Fruit fly (Drosophila melanogaster) S2 (cell line): ENCODE measurements around the gene CG10993.

ENCODE experiments used
- CG8478 ChIP-seq: fragments of >200 bp; optimal IDR thresholded peaks from 2 replicates; lab custom pipeline; 2018
- CTCF ChIP-seq, 2 experiments: fragments of >200 bp; optimal IDR thresholded peaks; 2 replicates each; lab custom pipeline; 2018

CG10993 gene

DNA sequence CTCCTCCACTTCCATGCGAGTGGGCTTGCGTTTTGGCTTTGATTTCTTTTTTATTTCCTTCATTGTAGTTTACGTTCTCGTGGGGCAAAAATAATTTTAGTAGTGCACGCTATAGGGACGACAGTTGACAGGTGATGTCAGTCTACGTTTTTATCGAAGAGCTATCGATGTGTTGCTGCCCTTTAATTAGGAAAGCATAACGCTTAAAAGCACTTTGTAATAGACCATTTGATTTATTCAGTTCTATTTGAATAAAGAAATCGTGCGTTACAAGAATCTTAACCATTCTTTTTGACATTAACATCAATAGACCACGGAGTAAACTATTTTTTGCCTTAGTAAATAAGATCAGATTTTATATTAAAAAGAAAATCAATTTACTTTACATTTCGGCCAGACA, at the start of gene CG10993:
TSS of gene CG10993 (minus strand) at position 101 of the 400 bp plus-strand sequence.
- TF ChIP-seq CTCF (optimal IDR thresholded peaks at IDR 0.05; lab: Kevin White, UChicago) (no peak), CG8478 (lab: Kevin White, UChicago) (no peak)

- TF ChIP-seq CTCF (optimal IDR thresholded peaks at IDR 0.05; lab: Kevin White, UChicago) (no peak), CG8478 (lab: Kevin White, UChicago) (no peak)
Observed at dm6 chrX:13840075-13840474, 49.2 kb upstream of the CG10993 start.

DNA sequence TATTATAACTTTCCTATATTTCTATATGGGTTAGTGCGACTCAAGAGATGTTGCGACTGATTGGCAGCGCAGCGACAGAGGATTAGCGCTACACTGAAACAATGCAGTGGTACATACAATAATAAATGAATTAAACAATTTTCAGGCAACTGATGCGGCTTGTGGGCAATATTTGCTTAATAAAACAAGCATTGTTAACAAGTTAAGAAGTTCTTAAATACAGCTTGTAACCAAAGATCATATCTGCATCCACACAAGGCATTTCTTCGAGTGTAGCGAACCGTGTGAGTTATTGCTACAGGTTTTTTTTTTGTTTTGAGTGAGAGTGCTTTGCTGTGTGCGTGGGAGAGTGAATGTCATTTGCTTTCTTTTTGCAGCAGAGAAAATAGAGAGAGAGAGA, 48.0 kb upstream of the CG10993 start:
- TF ChIP-seq CTCF (optimal IDR thresholded peaks at IDR 0.05; lab: Kevin White, UChicago) (no peak), CG8478 (lab: Kevin White, UChicago) (no peak)

DNA sequence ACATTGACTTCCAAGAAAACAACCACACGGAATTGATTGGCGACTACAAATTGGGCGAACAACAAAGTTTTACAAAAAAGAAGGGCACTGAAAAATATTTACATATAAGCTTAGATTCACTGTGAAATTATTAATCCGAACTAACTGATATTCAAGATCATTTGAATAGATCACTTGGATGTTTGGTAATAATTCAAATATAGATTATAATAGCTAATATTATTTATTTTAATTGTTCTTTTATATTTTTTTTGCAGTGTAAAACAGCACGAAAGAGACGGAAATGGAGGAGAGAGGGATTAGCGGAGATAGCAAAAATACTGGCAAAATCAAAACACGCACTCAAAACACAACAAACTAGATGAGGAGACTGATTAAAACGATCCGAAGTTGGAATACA, 47.3 kb upstream of the CG10993 start:
- TF ChIP-seq CTCF (optimal IDR thresholded peaks at IDR 0.05; lab: Kevin White, UChicago), result no peak
- TF ChIP-seq CG8478 (lab: Kevin White, UChicago), result no peak

dm6 chrX:13830029-13830428, 39.1 kb upstream of the CG10993 start, which contains the start of gene jub:
Gene jub (minus strand): TSS chrX:13830317.
- TF ChIP-seq CG8478 (lab: Kevin White, UChicago) (no peak), CTCF (optimal IDR thresholded peaks at IDR 0.05; lab: Kevin White, UChicago) (no peak)

DNA sequence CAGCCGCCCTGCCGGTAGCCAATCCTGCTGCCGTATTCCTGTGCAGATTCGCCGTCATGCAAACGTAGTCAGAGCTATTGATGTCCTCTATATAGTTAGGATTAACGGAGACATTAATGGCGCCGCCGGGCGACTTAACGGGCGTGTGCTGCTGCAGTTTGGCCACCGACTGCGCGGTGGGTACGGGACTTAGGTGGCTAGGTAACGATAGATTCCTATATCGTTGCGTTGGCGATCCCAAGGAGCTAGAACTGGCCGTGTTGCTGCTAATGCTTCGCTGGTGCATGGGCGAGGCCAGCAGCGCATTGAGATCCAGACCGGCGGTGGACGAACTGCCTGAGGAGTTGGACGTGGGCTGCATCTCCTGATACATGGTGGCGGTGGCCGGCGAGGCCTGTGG, 38.0 kb upstream of the CG10993 start:
- TF ChIP-seq CG8478 (lab: Kevin White, UChicago), result no peak
- TF ChIP-seq CTCF (optimal IDR thresholded peaks at IDR 0.05; lab: Kevin White, UChicago), result no peak

DNA sequence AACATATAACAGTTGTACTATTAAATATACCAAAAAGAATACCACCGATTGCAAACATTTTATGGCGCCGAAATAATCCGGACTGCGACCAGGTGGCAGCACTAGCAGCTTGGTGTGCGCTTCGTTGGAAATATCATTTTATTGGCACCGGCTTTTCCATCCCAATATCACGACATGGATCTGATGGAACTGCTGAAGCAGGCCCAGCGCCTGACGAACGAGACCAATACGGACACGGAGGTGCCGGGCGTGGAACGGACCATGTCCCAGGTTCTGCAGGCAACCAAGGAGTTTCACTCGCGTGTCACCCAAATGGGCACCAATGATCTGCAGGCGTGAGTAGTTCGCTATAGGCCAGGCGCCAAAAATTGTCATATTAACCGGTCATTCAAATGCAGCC, 31.8 kb upstream of the CG10993 start, which contains the start of gene Nup93-1:
TSS of gene Nup93-1 (plus strand) at position 74 of the 400 bp plus-strand sequence.
- TF ChIP-seq CG8478 (lab: Kevin White, UChicago), result no peak
- TF ChIP-seq CTCF (optimal IDR thresholded peaks at IDR 0.05; lab: Kevin White, UChicago), result no peak

DNA sequence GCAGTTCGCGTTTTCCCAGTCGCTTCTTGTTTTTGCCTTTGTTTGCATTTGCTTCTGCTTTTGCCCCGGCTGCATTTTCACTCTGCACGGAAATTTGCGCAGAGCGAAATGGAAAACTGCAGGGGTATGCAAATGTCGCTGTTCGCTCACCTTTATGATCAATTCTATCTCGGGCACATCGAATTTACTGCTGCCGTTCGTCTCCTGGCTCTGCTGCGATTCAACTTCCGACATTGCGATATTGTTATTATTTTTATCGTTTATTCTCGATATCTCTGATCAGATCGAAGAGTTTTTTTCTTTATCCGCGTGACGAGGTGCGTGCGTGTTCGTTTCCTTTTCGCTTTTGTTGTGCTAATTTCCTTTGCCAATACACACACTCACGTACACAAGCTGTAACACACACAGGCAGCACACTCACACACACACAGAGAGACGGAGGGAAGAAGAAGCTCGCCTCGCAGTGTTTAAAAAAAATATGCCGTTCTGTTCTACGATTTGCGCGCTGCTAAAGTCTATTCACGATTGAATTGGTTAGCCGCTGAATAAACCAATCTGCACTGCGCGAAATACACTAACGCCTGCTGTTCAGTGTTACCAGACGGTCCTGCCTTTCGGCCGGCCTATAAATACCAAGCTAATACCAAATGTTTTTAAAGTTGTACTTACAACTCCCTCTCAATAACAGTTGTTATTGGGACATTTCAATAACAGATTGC, 31.0 kb upstream of the CG10993 start, which contains the start of gene Clic:
TSS of gene Clic (minus strand) at position 533 of the 719 bp plus-strand sequence.
- TF ChIP-seq CTCF (optimal IDR thresholded peaks at IDR 0.05; lab: Kevin White, UChicago) (no peak), CG8478 (lab: Kevin White, UChicago) (no peak)

DNA sequence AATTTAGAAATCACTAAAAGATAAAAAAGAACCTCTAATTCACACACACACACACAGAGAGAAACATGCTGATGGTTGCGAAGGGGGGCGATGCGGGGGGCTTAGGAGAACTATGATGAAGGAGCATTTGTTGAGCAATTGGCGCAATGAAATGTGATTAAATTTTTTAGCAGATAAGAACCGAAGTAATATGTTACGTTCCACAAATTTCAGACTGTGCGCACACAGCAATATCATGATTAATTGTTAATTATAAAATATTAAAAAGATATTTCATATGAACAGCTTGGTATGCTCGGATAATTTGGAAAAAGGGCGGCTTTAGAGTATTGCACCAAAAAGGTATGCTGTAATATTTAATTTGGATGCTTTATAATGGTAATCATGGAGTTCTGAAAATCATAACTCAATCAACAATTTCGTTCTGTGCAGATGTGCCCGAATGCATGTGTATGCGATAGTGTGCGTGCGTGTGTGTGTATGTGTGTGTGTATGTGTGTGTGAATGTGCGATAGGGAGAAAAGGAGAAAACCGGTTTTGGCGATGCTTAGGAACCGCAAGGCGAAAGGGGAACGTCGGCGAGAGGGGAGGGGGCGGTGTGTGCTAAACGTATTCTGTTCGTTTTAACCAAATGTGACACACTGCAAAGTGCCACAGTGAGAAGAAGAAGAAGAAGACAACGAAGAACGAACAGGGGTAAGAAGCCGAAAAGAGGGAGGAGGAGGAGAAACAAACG, 30.3 kb upstream of the CG10993 start:
- TF ChIP-seq CTCF (optimal IDR thresholded peaks at IDR 0.05; lab: Kevin White, UChicago) (no peak), CG8478 (lab: Kevin White, UChicago) (no peak)

- TF ChIP-seq CG8478 (lab: Kevin White, UChicago), result no peak
- TF ChIP-seq CTCF (optimal IDR thresholded peaks at IDR 0.05; lab: Kevin White, UChicago), result no peak
Observed at dm6 chrX:13820310-13821038, 29.6 kb upstream of the CG10993 start.

DNA sequence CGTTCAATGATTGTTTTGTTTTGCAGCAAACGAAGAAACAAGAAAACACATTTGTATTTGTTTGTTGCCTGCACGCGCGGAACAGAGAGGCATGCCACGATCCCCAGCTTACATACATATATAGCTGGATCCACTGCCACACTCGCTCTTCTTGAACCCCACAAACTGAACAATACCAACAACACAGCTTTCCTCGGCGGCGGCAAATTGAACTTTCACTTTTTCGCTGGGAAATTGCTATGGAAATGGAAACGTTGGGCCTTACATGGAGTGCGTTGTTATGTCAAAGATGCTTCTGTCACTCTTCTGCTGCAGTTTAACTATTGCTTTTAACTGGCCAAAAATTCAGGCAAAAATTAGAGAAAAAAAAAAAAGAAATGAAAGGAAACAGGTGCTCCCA, 28.8 kb upstream of the CG10993 start:
- TF ChIP-seq CTCF (optimal IDR thresholded peaks at IDR 0.05; lab: Kevin White, UChicago) (no peak), CG8478 (lab: Kevin White, UChicago) (no peak)

dm6 chrX:13818841-13819240, 27.9 kb upstream of the CG10993 start:
- TF ChIP-seq CTCF (optimal IDR thresholded peaks at IDR 0.05; lab: Kevin White, UChicago) (no peak), CG8478 (lab: Kevin White, UChicago) (no peak)

dm6 chrX:13818172-13818472, 27.2 kb upstream of the CG10993 start:
- no peak for TF ChIP-seq CTCF (optimal IDR thresholded peaks at IDR 0.05; lab: Kevin White, UChicago)
- no peak for TF ChIP-seq CG8478 (lab: Kevin White, UChicago)

- TF ChIP-seq CTCF (optimal IDR thresholded peaks at IDR 0.05; lab: Kevin White, UChicago), result no peak
- no peak for TF ChIP-seq CG8478 (lab: Kevin White, UChicago)
Observed at dm6 chrX:13817418-13818171, 26.7 kb upstream of the CG10993 start.
